Worm (Caenorhabditis elegans) whole organism, L2 larva: Measurements from ENCODE around the gene kin-4.

Experiments
- ama-1 ChIP-seq: fragments of 150-350 bp; optimal IDR thresholded peaks from 2 replicates; lab custom pipeline; 2018; ENCODE audit warnings: inconsistent platforms
- ceh-16 ChIP-seq: fragments of 150-350 bp; optimal IDR thresholded peaks from 2 replicates; lab custom pipeline; 2014; ENCODE audit warnings: missing biosample characterization, missing genetic modification characterization
- egl-27 ChIP-seq: sonication (generic microtip); optimal IDR thresholded peaks from 3 replicates; lab custom pipeline; 2017; ENCODE audit warnings: missing biosample characterization, missing genetic modification reagents, missing genetic modification characterization
- fos-1 ChIP-seq: fragments of 150-350 bp; optimal IDR thresholded peaks from 2 replicates; lab custom pipeline; 2014; ENCODE audit warnings: missing biosample characterization, missing genetic modification characterization
- mbf-1 ChIP-seq: sonication (generic microtip); optimal IDR thresholded peaks from 2 replicates; lab custom pipeline; 2017; ENCODE audit warnings: missing biosample characterization, missing genetic modification characterization
- nhr-11 ChIP-seq: fragments of 150-350 bp; optimal IDR thresholded peaks from 2 replicates; lab custom pipeline; 2014; ENCODE audit warnings: missing biosample characterization, missing genetic modification characterization
- nhr-23 ChIP-seq: fragments of 150-350 bp; optimal IDR thresholded peaks from 2 replicates; lab custom pipeline; 2014; ENCODE audit warnings: missing biosample characterization, missing genetic modification reagents, missing genetic modification characterization
- nhr-237 ChIP-seq: fragments of 150-350 bp; optimal IDR thresholded peaks from 2 replicates; lab custom pipeline; 2014; ENCODE audit warnings: missing biosample characterization, missing genetic modification characterization
- sem-4 ChIP-seq: fragments of 150-350 bp; optimal IDR thresholded peaks from 2 replicates; lab custom pipeline; 2014; ENCODE audit warnings: missing biosample characterization, missing genetic modification reagents, missing genetic modification characterization
- snpc-4 ChIP-seq: fragments of 150-350 bp; optimal IDR thresholded peaks from 2 replicates; lab custom pipeline; 2014; ENCODE audit warnings: missing biosample characterization, missing genetic modification characterization
- ztf-11 ChIP-seq: sonication (generic microtip); optimal IDR thresholded peaks from 2 replicates; lab custom pipeline; 2017; ENCODE audit warnings: missing biosample characterization, missing genetic modification characterization

- TF ChIP-seq nhr-237 (no peak), snpc-4 (tag; lab: Kevin White, UChicago) (no peak), mbf-1 (tag; lab: Kevin White, UChicago) (no peak), nhr-11 (tag; lab: Kevin White, UChicago) (no peak), ama-1 (lab: Kevin White, UChicago) (no peak), ceh-16 (tag; lab: Kevin White, UChicago) (no peak), ztf-11 (no peak), sem-4 (tag; lab: Kevin White, UChicago) (no peak), egl-27 (tag; lab: Kevin White, UChicago) (no peak), fos-1 (tag; lab: Kevin White, UChicago) (no peak), nhr-23 (tag; lab: Kevin White, UChicago) (no peak)
Measured at ce11 chrIV:11492345-11492744, 66.8 kb downstream of the kin-4 start.
